Worm (Caenorhabditis elegans) whole organism, L1 larva: Measurements from ENCODE around the gene dyc-1.

ENCODE experiments used
- C16A3.4 ChIP-seq: fragments of 150-350 bp; optimal IDR thresholded peaks from 2 replicates; lab custom pipeline; 2014; ENCODE audit warnings: missing biosample characterization, missing genetic modification characterization
- C34B4.2 ChIP-seq: sonication (generic microtip); optimal IDR thresholded peaks from 2 replicates; lab custom pipeline; 2017; ENCODE audit warnings: mild to moderate bottlenecking, missing genetic modification characterization, missing compliant biosample characterization
- F16B12.6 ChIP-seq: fragments of 150-350 bp; optimal IDR thresholded peaks from 2 replicates; lab custom pipeline; 2014; ENCODE audit warnings: missing biosample characterization, missing genetic modification characterization
- Y116A8C.19 ChIP-seq: sonication (generic microtip); optimal IDR thresholded peaks from 2 replicates; lab custom pipeline; 2016; ENCODE audit warnings: missing compliant biosample characterization, missing genetic modification characterization, borderline replicate concordance
- aly-2 ChIP-seq: fragments of 150-350 bp; optimal IDR thresholded peaks from 2 replicates; lab custom pipeline; 2014; ENCODE audit warnings: missing biosample characterization, missing genetic modification characterization
- blmp-1 ChIP-seq: fragments of 150-350 bp; optimal IDR thresholded peaks from 2 replicates; lab custom pipeline; 2014; ENCODE audit warnings: missing biosample characterization, missing genetic modification characterization
- ceh-8 ChIP-seq: fragments of 200-800 bp; sonication (Bioruptor generic); optimal IDR thresholded peaks from 2 replicates; lab custom pipeline; 2018; ENCODE audit warnings: mild to moderate bottlenecking, missing genetic modification characterization, moderate library complexity, missing compliant biosample characterization
- dpl-1 ChIP-seq, 3 experiments: fragments of 150-350 bp in 2 of 3; sonication (generic microtip) in 1 of 3; optimal IDR thresholded peaks; 2 replicates each; lab custom pipeline; 2014 to 2017; ENCODE audit warnings: missing biosample characterization in 3 of 3, missing genetic modification characterization in 3 of 3, missing genetic modification reagents in 3 of 3
- efl-1 ChIP-seq, 4 experiments: fragments of 150-350 bp; optimal IDR thresholded peaks in 3 of 4; peaks in 1 of 4; 1 replicate in 1 of 4; 2 replicates in 3 of 4; lab custom pipeline; 2014; ENCODE audit warnings: missing biosample characterization in 2 of 4, missing genetic modification characterization in 2 of 4, missing genetic modification reagents in 2 of 4
- egl-13 ChIP-seq: sonication (generic microtip); optimal IDR thresholded peaks from 2 replicates; lab custom pipeline; 2016; ENCODE audit warnings: missing genotype, missing genetic modification reagents, missing genetic modification characterization, missing compliant biosample characterization
- egl-27 ChIP-seq, 2 experiments: fragments of 150-350 bp in 1 of 2; sonication (generic microtip); optimal IDR thresholded peaks; 3 replicates each; lab custom pipeline; 2017 to 2018; ENCODE audit warnings: missing biosample characterization in 2 of 2, missing genetic modification characterization in 2 of 2, missing genetic modification reagents in 2 of 2
- fkh-8 ChIP-seq: sonication (generic microtip); optimal IDR thresholded peaks from 2 replicates; lab custom pipeline; 2016; ENCODE audit warnings: mild to moderate bottlenecking, missing genetic modification characterization, missing compliant biosample characterization
- fos-1 ChIP-seq: fragments of 150-350 bp; optimal IDR thresholded peaks from 2 replicates; lab custom pipeline; 2014; ENCODE audit warnings: missing biosample characterization, missing genetic modification characterization
- hlh-17 ChIP-seq: fragments of 200-800 bp; sonication (Bioruptor generic); optimal IDR thresholded peaks from 2 replicates; lab custom pipeline; 2018; ENCODE audit warnings: missing genetic modification characterization, mild to moderate bottlenecking, missing compliant biosample characterization, moderate library complexity, borderline replicate concordance
- hlh-4 ChIP-seq: sonication (generic microtip); optimal IDR thresholded peaks from 2 replicates; lab custom pipeline; 2016; ENCODE audit warnings: mild to moderate bottlenecking, missing genetic modification characterization, missing compliant biosample characterization
- isw-1 ChIP-seq: fragments of 200-800 bp; sonication (Bioruptor generic); IDR thresholded peaks from 2 replicates; pipeline ENCODE4 v1.3.6; 2022; ENCODE audit warnings: missing genetic modification characterization, missing compliant biosample characterization
- jun-1 ChIP-seq: fragments of 150-350 bp; optimal IDR thresholded peaks from 2 replicates; lab custom pipeline; 2014; ENCODE audit warnings: missing biosample characterization, missing genetic modification reagents, missing genetic modification characterization
- lin-39 ChIP-seq: fragments of 150-350 bp; optimal IDR thresholded peaks from 2 replicates; lab custom pipeline; 2014; ENCODE audit warnings: missing biosample characterization, missing genetic modification reagents, missing genetic modification characterization
- mab-9 ChIP-seq: fragments of 200-800 bp; sonication (Bioruptor generic); IDR thresholded peaks from 2 replicates; pipeline ENCODE4 v1.3.6; 2022; ENCODE audit warnings: missing genetic modification reagents, missing genetic modification characterization, missing compliant biosample characterization
- mef-2 ChIP-seq: fragments of 150-350 bp; optimal IDR thresholded peaks from 2 replicates; lab custom pipeline; 2014; ENCODE audit warnings: missing biosample characterization, missing genetic modification characterization
- nhr-12 ChIP-seq: sonication (generic microtip); optimal IDR thresholded peaks from 2 replicates; lab custom pipeline; 2017; ENCODE audit warnings: missing biosample characterization, missing genetic modification characterization
- nhr-19 ChIP-seq: fragments of 200-800 bp; sonication (Bioruptor generic); conservative IDR thresholded peaks from 2 replicates; pipeline ENCODE4 v1.3.6; 2022; ENCODE audit warnings: missing genetic modification characterization, missing compliant biosample characterization
- nhr-237 ChIP-seq: fragments of 150-350 bp; optimal IDR thresholded peaks from 2 replicates; lab custom pipeline; 2014; ENCODE audit warnings: missing biosample characterization, missing genetic modification characterization
- nhr-28 ChIP-seq: fragments of 150-350 bp; optimal IDR thresholded peaks from 2 replicates; lab custom pipeline; 2014; ENCODE audit warnings: missing biosample characterization, missing genetic modification characterization
- nhr-47 ChIP-seq: sonication (generic microtip); optimal IDR thresholded peaks from 2 replicates; lab custom pipeline; 2016; ENCODE audit warnings: mild to moderate bottlenecking, missing genetic modification characterization, moderate library complexity, missing compliant biosample characterization
- nhr-76 ChIP-seq: sonication (generic microtip); optimal IDR thresholded peaks from 2 replicates; lab custom pipeline; 2017; ENCODE audit warnings: missing biosample characterization, missing genetic modification characterization
- nhr-77 ChIP-seq: fragments of 150-350 bp; optimal IDR thresholded peaks from 2 replicates; lab custom pipeline; 2014; ENCODE audit warnings: missing biosample characterization, missing genetic modification characterization
- rnt-1 ChIP-seq: sonication (generic microtip); optimal IDR thresholded peaks from 2 replicates; lab custom pipeline; 2016; ENCODE audit warnings: mild to moderate bottlenecking, missing genetic modification characterization, moderate library complexity, missing compliant biosample characterization
- snu-23 ChIP-seq: sonication (generic microtip); optimal IDR thresholded peaks from 2 replicates; lab custom pipeline; 2016; ENCODE audit warnings: missing genetic modification characterization, missing compliant biosample characterization
- sup-37 ChIP-seq: fragments of 200-800 bp; sonication (Bioruptor generic); optimal IDR thresholded peaks from 2 replicates; lab custom pipeline; 2018; ENCODE audit warnings: mild to moderate bottlenecking, missing genetic modification characterization, missing compliant biosample characterization
- swsn-7 ChIP-seq: sonication (generic microtip); optimal IDR thresholded peaks from 2 replicates; lab custom pipeline; 2016; ENCODE audit warnings: missing genetic modification characterization, missing compliant biosample characterization
- unc-130 ChIP-seq: fragments of 150-350 bp; optimal IDR thresholded peaks from 2 replicates; lab custom pipeline; 2017; ENCODE audit warnings: missing biosample characterization, missing genetic modification characterization, inconsistent platforms
- unc-30 ChIP-seq: sonication (generic microtip); optimal IDR thresholded peaks from 2 replicates; lab custom pipeline; 2017; ENCODE audit warnings: missing biosample characterization, missing genetic modification characterization
- unc-98 ChIP-seq: fragments of 200-800 bp; sonication (Bioruptor generic); IDR thresholded peaks from 2 replicates; pipeline ENCODE4 v1.3.6; 2022; ENCODE audit warnings: missing genetic modification characterization, missing compliant biosample characterization
- vab-15 ChIP-seq: sonication (generic microtip); optimal IDR thresholded peaks from 2 replicates; lab custom pipeline; 2017; ENCODE audit warnings: missing genotype, mild to moderate bottlenecking, missing genetic modification characterization, missing compliant biosample characterization
- xbp-1 ChIP-seq: sonication (generic microtip); optimal IDR thresholded peaks from 2 replicates; lab custom pipeline; 2016; ENCODE audit warnings: missing genetic modification characterization, missing compliant biosample characterization
- zag-1 ChIP-seq: fragments of 150-350 bp; optimal IDR thresholded peaks from 2 replicates; lab custom pipeline; 2014; ENCODE audit warnings: missing biosample characterization, missing genetic modification characterization
- zip-4 ChIP-seq: fragments of 200-800 bp; sonication (Bioruptor generic); optimal IDR thresholded peaks from 2 replicates; lab custom pipeline; 2018; ENCODE audit warnings: mild to moderate bottlenecking, missing genetic modification characterization, moderate library complexity, missing compliant biosample characterization
- ztf-11 ChIP-seq, 2 experiments: sonication (generic microtip); optimal IDR thresholded peaks; 2 replicates each; lab custom pipeline; 2016 to 2017; ENCODE audit warnings: missing genetic modification characterization in 2 of 2, missing biosample characterization in 1 of 2, missing compliant biosample characterization in 1 of 2
- ztf-4 ChIP-seq: fragments of 150-350 bp; optimal IDR thresholded peaks from 2 replicates; lab custom pipeline; 2014; ENCODE audit warnings: missing biosample characterization, missing genetic modification characterization

Gene dyc-1

ce11 chrX:14063830-14064229, 14.5 kb downstream of the dyc-1 start (continued):
- TF ChIP-seq vab-15, result peak; percentile 35
- TF ChIP-seq jun-1 (tag; lab: Kevin White, UChicago), result peak; percentile 74
- peak; percentile 42 for TF ChIP-seq nhr-237 (tag; lab: Kevin White, UChicago)
- no peak for TF ChIP-seq nhr-76 (tag; lab: Kevin White, UChicago)
- peak; percentile 92 for TF ChIP-seq rnt-1 (tag; lab: Kevin White, UChicago)
- peak; percentile 96 for TF ChIP-seq snu-23 (GFP tag; lab: Kevin White, UChicago)
- no peak for TF ChIP-seq Y116A8C.19 (tag; lab: Kevin White, UChicago)
- TF ChIP-seq hlh-4 (tag; lab: Kevin White, UChicago), result no peak
- peak; percentile 82 for TF ChIP-seq aly-2 (tag; lab: Kevin White, UChicago)
- TF ChIP-seq fkh-8, result peak; percentile 82
- TF ChIP-seq mef-2 (tag; lab: Kevin White, UChicago), result no peak
- peak; percentile 50 for TF ChIP-seq lin-39
- no peak for TF ChIP-seq unc-30 (tag; lab: Kevin White, UChicago)
- peak; percentile 75 for TF ChIP-seq sup-37
- TF ChIP-seq zip-4 (GFP tag; lab: Kevin White, UChicago), result peak; percentile 55
- TF ChIP-seq unc-130 (tag; lab: Kevin White, UChicago), result peak; percentile 93
- TF ChIP-seq F16B12.6 (tag; lab: Kevin White, UChicago), result peak; percentile 4
- TF ChIP-seq blmp-1 (tag; lab: Kevin White, UChicago), result peak; percentile 39
- peak; percentile 91 for TF ChIP-seq C16A3.4 (tag; lab: Kevin White, UChicago)
- no peak for TF ChIP-seq nhr-12 (tag; lab: Kevin White, UChicago)
- TF ChIP-seq nhr-19 (GFP tag; lab: Robert Waterston, UW), result peak; percentile 91
- peak; percentile 80 for TF ChIP-seq nhr-77 (tag; lab: Kevin White, UChicago)
- TF ChIP-seq nhr-28 (tag; lab: Kevin White, UChicago), result no peak
- 0 out of 2 replicates have a peak, but pooled peaks have one; percentile 44 for TF ChIP-seq mab-9 (GFP tag; lab: Robert Waterston, UW)
- peak; percentile 87 for TF ChIP-seq fos-1 (tag; lab: Kevin White, UChicago)
- TF ChIP-seq xbp-1, result peak; percentile 88
- TF ChIP-seq zag-1 (tag; lab: Kevin White, UChicago), result peak; percentile 64
- TF ChIP-seq swsn-7, result peak; percentile 91
- peak; percentile 54 to 64 for TF ChIP-seq efl-1 (optimal IDR thresholded peaks at IDR 0.05; lab: Kevin White, UChicago)
- peak; percentile 7 to 94 for TF ChIP-seq efl-1 (GFP tag; optimal IDR thresholded peaks at IDR 0.05 in 1 of 2; lab: Kevin White, UChicago)
- peak; percentile 83 for TF ChIP-seq ceh-8 (GFP tag; lab: Kevin White, UChicago)
- peak; percentile 33 to 56 for TF ChIP-seq egl-27 (tag; optimal IDR thresholded peaks at IDR 0.05; lab: Kevin White, UChicago)
- TF ChIP-seq isw-1 (GFP tag; lab: Robert Waterston, UW), result peak; percentile 50
- TF ChIP-seq egl-13 (tag; lab: Kevin White, UChicago), result peak; percentile 81
- peak; percentile 63 for TF ChIP-seq unc-98 (GFP tag; lab: Robert Waterston, UW)
- peak; percentile 82 for TF ChIP-seq ztf-4 (tag; lab: Kevin White, UChicago)
- no peak for TF ChIP-seq hlh-17 (GFP tag; lab: Kevin White, UChicago)
- TF ChIP-seq C34B4.2 (tag; lab: Kevin White, UChicago), result no peak
- TF ChIP-seq ztf-11 (tag; optimal IDR thresholded peaks at IDR 0.05; lab: Kevin White, UChicago), result peak in 1 of 2 experiments; percentile 29

DNA sequence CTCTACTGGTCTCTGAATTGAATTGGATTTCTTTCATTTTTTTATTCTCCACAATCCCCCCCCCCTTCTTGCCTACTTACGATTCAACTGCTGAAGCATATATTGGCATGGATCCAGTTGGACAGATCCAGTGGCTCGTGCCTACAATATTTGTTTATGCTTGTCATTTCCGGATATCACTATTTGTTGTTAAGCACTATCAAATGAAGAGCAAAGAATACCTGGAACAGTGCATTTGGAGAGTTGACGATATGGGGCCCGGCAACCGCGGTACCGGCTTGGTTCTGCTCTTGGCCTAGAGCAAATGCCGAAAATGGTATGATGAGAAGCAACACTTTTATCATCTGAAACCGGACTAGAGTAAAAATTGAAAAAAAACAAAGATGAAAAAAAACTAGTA, 18.3 kb downstream of the dyc-1 start, which contains the start of gene lgc-21:
Gene lgc-21, minus strand, starts transcription at position 344 of the 400 bp plus-strand sequence.
- no peak for TF ChIP-seq F16B12.6 (tag; lab: Kevin White, UChicago)
- TF ChIP-seq nhr-47, result no peak

DNA sequence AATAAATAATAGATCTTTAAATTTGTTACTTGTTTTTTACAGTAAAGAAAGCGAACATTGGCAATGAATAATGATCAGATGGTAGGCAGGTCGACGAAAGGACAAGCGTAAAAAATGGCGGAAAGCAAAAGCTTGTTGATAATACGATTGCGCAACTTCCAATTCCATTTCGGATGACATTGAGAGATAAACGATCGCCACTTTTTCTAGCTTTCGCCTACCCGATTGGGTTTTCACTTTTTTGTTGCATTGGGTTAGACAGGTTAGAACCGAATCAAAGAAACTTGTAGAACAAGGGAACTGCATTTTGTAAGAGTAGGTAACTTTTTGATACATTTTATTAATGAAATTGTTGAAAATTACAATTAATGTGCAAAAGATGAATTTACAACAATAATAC, 20.2 kb downstream of the dyc-1 start:
- TF ChIP-seq mef-2 (tag; lab: Kevin White, UChicago), result no peak
- TF ChIP-seq jun-1 (tag; lab: Kevin White, UChicago), result no peak
- TF ChIP-seq blmp-1 (tag; lab: Kevin White, UChicago), result peak; percentile 98
- TF ChIP-seq dpl-1 (GFP tag; optimal IDR thresholded peaks at IDR 0.05; lab: Kevin White, UChicago), result no peak
- no peak for TF ChIP-seq xbp-1
